In genomic region chrV:12780248-12780647, ce11 we compare ENCODE assay signal across 1 worm cellular context.
A peak's percentile ranks its signal among the peaks of the same experiment; 100 is the strongest.
TF ChIP-seq lines count a peak whose summit lies in the region.

No protein-coding gene starts in this region.

TF ChIP-seq in whole organism, L4 larva, 104 proteins besides CTCF, POLR2A, EP300 and RAD21 (continued from another document):
- TF ChIP-seq attf-4 (tag; optimal IDR thresholded peaks at IDR 0.05; lab: Kevin White, UChicago) (no peak), pha-4 (GFP tag; IDR thresholded peaks at IDR 0.05; lab: Robert Waterston, UW) (peak; percentile 86), pha-4 (tag; optimal IDR thresholded peaks at IDR 0.05; lab: Kevin White, UChicago) (no peak), snpc-4 (tag; optimal IDR thresholded peaks at IDR 0.05; lab: Kevin White, UChicago) (no peak), nhr-76 (tag; optimal IDR thresholded peaks at IDR 0.05; lab: Kevin White, UChicago) (no peak), mxl-3 (GFP tag; optimal IDR thresholded peaks at IDR 0.05; lab: Kevin White, UChicago) (peak; percentile 70), ctbp-1 (GFP tag; IDR thresholded peaks at IDR 0.05; lab: Robert Waterston, UW) (peak; percentile 88), spr-1 (tag; optimal IDR thresholded peaks at IDR 0.05; lab: Kevin White, UChicago) (peak; percentile 31), egl-43 (GFP tag; IDR thresholded peaks at IDR 0.05; lab: Robert Waterston, UW) (no peak; the same call in 1 of the 2 replicates), mep-1 (tag; optimal IDR thresholded peaks at IDR 0.05; lab: Kevin White, UChicago) (no peak), dpl-1 (GFP tag; optimal IDR thresholded peaks at IDR 0.05; lab: Kevin White, UChicago) (peak; percentile 18), hmg-1.1 (GFP tag; IDR thresholded peaks at IDR 0.05; lab: Robert Waterston, UW) (peak; percentile 90), ceh-20 (GFP tag; IDR thresholded peaks at IDR 0.05; lab: Robert Waterston, UW) (0 out of 2 replicates have a peak, but pooled peaks have one; percentile 47), Y5F2A.4 (GFP tag; optimal IDR thresholded peaks at IDR 0.05; lab: Kevin White, UChicago) (peak; percentile 15), nhr-6 (tag; optimal IDR thresholded peaks at IDR 0.05; lab: Kevin White, UChicago) (peak; percentile 73), nhr-10 (tag; optimal IDR thresholded peaks at IDR 0.05; lab: Kevin White, UChicago) (no peak), unc-39 (tag; optimal IDR thresholded peaks at IDR 0.05; lab: Kevin White, UChicago) (no peak), lim-7 (GFP tag; IDR thresholded peaks at IDR 0.05; lab: Robert Waterston, UW) (peak; percentile 97), zfp-3 (GFP tag; conservative IDR thresholded peaks at IDR 0.05; lab: Robert Waterston, UW) (peak; percentile 67), tra-1 (GFP tag; IDR thresholded peaks at IDR 0.05; lab: Robert Waterston, UW) (peak; percentile 84), madf-9 (GFP tag; conservative IDR thresholded peaks at IDR 0.05; lab: Robert Waterston, UW) (peak; percentile 88), ceh-44 (GFP tag; IDR thresholded peaks at IDR 0.05; lab: Robert Waterston, UW) (peak; percentile 65; the same call in 1 of the 2 replicates), mdt-29 (GFP tag; IDR thresholded peaks at IDR 0.05; lab: Robert Waterston, UW) (0 out of 2 replicates have a peak, but pooled peaks have one; percentile 47), F10B5.3 (tag; optimal IDR thresholded peaks at IDR 0.05; lab: Kevin White, UChicago) (peak; percentile 45), zip-2 (tag; optimal IDR thresholded peaks at IDR 0.05; lab: Kevin White, UChicago) (no peak), nhr-11 (tag; optimal IDR thresholded peaks at IDR 0.05; lab: Kevin White, UChicago) (no peak), F26F4.8 (GFP tag; conservative IDR thresholded peaks at IDR 0.05; lab: Robert Waterston, UW) (peak; percentile 75; the same call in 1 of the 2 replicates), lir-3 (tag; optimal IDR thresholded peaks at IDR 0.05; lab: Kevin White, UChicago) (peak; percentile 66), nhr-42 (GFP tag; IDR thresholded peaks at IDR 0.05; lab: Robert Waterston, UW) (no peak), zfp-2 (tag; optimal IDR thresholded peaks at IDR 0.05; lab: Kevin White, UChicago) (peak; percentile 28), lin-13 (GFP tag; optimal IDR thresholded peaks at IDR 0.05; lab: Kevin White, UChicago) (no peak), ces-1 (GFP tag; optimal IDR thresholded peaks at IDR 0.05; lab: Kevin White, UChicago) (no peak)
